Fruit fly (Drosophila melanogaster) whole organism, embryonic: Measurements from ENCODE around the gene CG15330.

ENCODE experiments used
- CG7987 ChIP-seq: fragments of 200-800 bp; sonication (Bioruptor generic); optimal IDR thresholded peaks from 2 replicates; lab custom pipeline; 2018; ENCODE audit warnings: missing biosample characterization, mild to moderate bottlenecking, missing genetic modification characterization, moderate library complexity
- Dp ChIP-seq: fragments of 200-800 bp; sonication (Bioruptor generic); optimal IDR thresholded peaks from 2 replicates; lab custom pipeline; 2018; ENCODE audit warnings: missing biosample characterization, mild to moderate bottlenecking, missing genetic modification characterization, moderate library complexity
- Lpt ChIP-seq: fragments of >200 bp; optimal IDR thresholded peaks from 2 replicates; lab custom pipeline; 2018; ENCODE audit warnings: missing biosample characterization, missing genetic modification characterization
- Nf-YA ChIP-seq: fragments of 200-800 bp; sonication (Bioruptor generic); IDR thresholded peaks from 2 replicates; pipeline ENCODE4 v1.3.6; 2022; ENCODE audit warnings: missing biosample characterization, missing genetic modification characterization
- ato ChIP-seq: fragments of 200-800 bp; sonication (Bioruptor generic); IDR thresholded peaks from 2 replicates; pipeline ENCODE4 v1.3.6; 2022; ENCODE audit warnings: missing biosample characterization, missing genetic modification characterization; ENCODE audit not compliant: partially characterized antibody
- fu2 ChIP-seq: fragments of 200-800 bp; sonication (Bioruptor generic); optimal IDR thresholded peaks from 2 replicates; lab custom pipeline; 2016; ENCODE audit warnings: missing biosample characterization, missing genetic modification characterization
- run ChIP-seq: fragments of 200-800 bp; sonication (Bioruptor generic); optimal IDR thresholded peaks from 3 replicates; lab custom pipeline; 2018; ENCODE audit warnings: missing biosample characterization, mild to moderate bottlenecking, missing genetic modification characterization
- sob ChIP-seq: fragments of 200-800 bp; sonication (Bioruptor generic); IDR thresholded peaks from 2 replicates; pipeline ENCODE4 v1.3.6; 2022; ENCODE audit warnings: missing biosample characterization, missing genetic modification characterization
- stc ChIP-seq: fragments of 200-800 bp; sonication (Bioruptor generic); IDR thresholded peaks from 2 replicates; pipeline ENCODE4 v1.3.6; 2022; ENCODE audit warnings: missing biosample characterization, missing genetic modification characterization
- yki ChIP-seq: fragments of >200 bp; optimal IDR thresholded peaks from 3 replicates; lab custom pipeline; 2018

DNA sequence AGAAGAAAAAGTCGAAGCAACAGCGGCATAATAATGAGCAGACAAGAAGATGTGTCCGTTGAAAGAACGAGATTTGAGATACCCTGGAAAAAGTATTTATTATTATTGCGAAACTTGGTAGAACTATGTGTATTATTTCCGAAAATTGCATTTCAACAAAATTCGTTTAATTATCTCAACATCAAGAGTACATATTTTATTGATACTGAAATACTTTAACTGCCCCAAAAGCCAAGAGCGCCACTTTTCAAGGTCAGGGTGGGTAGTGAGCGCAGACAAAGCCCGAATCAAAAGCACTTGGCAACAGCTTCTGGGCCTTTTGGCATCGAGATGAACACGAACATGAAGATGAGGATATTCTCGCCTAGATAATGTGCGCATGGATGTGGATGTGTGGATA is 23.3 kb downstream of the CG15330 start:
- TF ChIP-seq Dp (GFP tag; lab: Kevin White, UChicago) (no peak), stc (GFP tag; lab: Robert Waterston, UW) (no peak), CG7987 (GFP tag; lab: Kevin White, UChicago) (no peak), yki (lab: Kevin White, UChicago) (no peak), Lpt (GFP tag; lab: Kevin White, UChicago) (no peak), fu2 (GFP tag; lab: Kevin White, UChicago) (no peak), run (tag; lab: Kevin White, UChicago) (no peak), ato (GFP tag; lab: Robert Waterston, UW) (no peak), Nf-YA (GFP tag; lab: Robert Waterston, UW) (no peak), sob (GFP tag; lab: Robert Waterston, UW) (no peak)
